Fruit fly (Drosophila melanogaster) whole organism, prepupa: Measurements from ENCODE around the gene CG31897.

Experiments
- CG10631 ChIP-seq: fragments of 200-800 bp; sonication (Bioruptor generic); optimal IDR thresholded peaks from 2 replicates; lab custom pipeline; 2016; ENCODE audit warnings: missing biosample characterization, missing genetic modification characterization
- CG10669 ChIP-seq: fragments of 200-800 bp; sonication (Bioruptor generic); optimal IDR thresholded peaks from 3 replicates; lab custom pipeline; 2018; ENCODE audit warnings: missing biosample characterization, mild to moderate bottlenecking, missing genetic modification characterization, moderate library complexity
- CG11762 ChIP-seq: fragments of 200-800 bp; sonication (Bioruptor generic); optimal IDR thresholded peaks from 3 replicates; lab custom pipeline; 2016; ENCODE audit warnings: missing biosample characterization, missing genetic modification characterization; ENCODE audit not compliant: insufficient read depth
- CG15336 ChIP-seq: fragments of 200-800 bp; sonication (Bioruptor generic); IDR thresholded peaks from 2 replicates; pipeline ENCODE4 v1.3.6; 2022; ENCODE audit warnings: missing biosample characterization, missing genetic modification characterization
- CG16779 ChIP-seq: fragments of 200-800 bp; sonication (Bioruptor generic); optimal IDR thresholded peaks from 3 replicates; lab custom pipeline; 2017; ENCODE audit warnings: missing biosample characterization, mild to moderate bottlenecking, missing genetic modification characterization
- CG3032 ChIP-seq: fragments of 200-800 bp; optimal IDR thresholded peaks from 2 replicates; lab custom pipeline; 2019; ENCODE audit warnings: missing biosample characterization, mild to moderate bottlenecking, missing genetic modification characterization, moderate library complexity
- CG32006 ChIP-seq: fragments of 200-800 bp; sonication (Bioruptor generic); optimal IDR thresholded peaks from 3 replicates; lab custom pipeline; 2017; ENCODE audit warnings: missing biosample characterization, mild to moderate bottlenecking, missing genetic modification characterization
- CG3919 ChIP-seq: fragments of 200-800 bp; sonication (Bioruptor generic); optimal IDR thresholded peaks from 3 replicates; lab custom pipeline; 2016; ENCODE audit warnings: missing biosample characterization, missing genetic modification characterization
- CG4318 ChIP-seq: fragments of 200-800 bp; sonication (Bioruptor generic); optimal IDR thresholded peaks from 3 replicates; lab custom pipeline; 2017; ENCODE audit warnings: missing biosample characterization, mild to moderate bottlenecking, missing genetic modification characterization
- CG6163 ChIP-seq: fragments of 200-800 bp; sonication (Bioruptor generic); IDR thresholded peaks from 3 replicates; pipeline ENCODE4 v1.3.6; 2022; ENCODE audit warnings: missing biosample characterization, missing genetic modification characterization
- CG6276 ChIP-seq: fragments of 200-800 bp; sonication (Bioruptor generic); optimal IDR thresholded peaks from 2 replicates; lab custom pipeline; 2017; ENCODE audit warnings: missing biosample characterization, mild to moderate bottlenecking, missing genetic modification characterization
- CG6792 ChIP-seq: fragments of 200-800 bp; sonication (Bioruptor generic); optimal IDR thresholded peaks from 3 replicates; lab custom pipeline; 2016; ENCODE audit warnings: missing biosample characterization, missing genetic modification characterization
- CG7368 ChIP-seq: fragments of 200-800 bp; sonication (Bioruptor generic); optimal IDR thresholded peaks from 3 replicates; lab custom pipeline; 2016; ENCODE audit warnings: missing biosample characterization, missing genetic modification characterization
- CG8119 ChIP-seq: fragments of 200-800 bp; sonication (Bioruptor generic); IDR thresholded peaks from 3 replicates; pipeline ENCODE4 v1.3.6; 2022; ENCODE audit warnings: missing biosample characterization, missing genetic modification characterization
- CG8319 ChIP-seq: fragments of 200-800 bp; sonication (Bioruptor generic); optimal IDR thresholded peaks from 3 replicates; lab custom pipeline; 2016; ENCODE audit warnings: missing biosample characterization, missing genetic modification characterization
- CG9139 ChIP-seq: fragments of 200-800 bp; sonication (Bioruptor generic); optimal IDR thresholded peaks from 3 replicates; lab custom pipeline; 2017; ENCODE audit warnings: missing biosample characterization, mild to moderate bottlenecking, missing genetic modification characterization
- Eip93F ChIP-seq: fragments of 200-800 bp; sonication (Bioruptor generic); optimal IDR thresholded peaks from 2 replicates; lab custom pipeline; 2016; ENCODE audit warnings: missing biosample characterization, mild to moderate bottlenecking, missing genetic modification characterization
- Lpt ChIP-seq: fragments of 200-800 bp; sonication (Bioruptor generic); optimal IDR thresholded peaks from 3 replicates; lab custom pipeline; 2016; ENCODE audit warnings: missing biosample characterization, missing genetic modification characterization
- Met ChIP-seq: fragments of 200-800 bp; sonication (Bioruptor generic); optimal IDR thresholded peaks from 3 replicates; lab custom pipeline; 2016; ENCODE audit warnings: missing biosample characterization, missing genetic modification characterization
- Sox102F ChIP-seq: fragments of 200-800 bp; sonication (Bioruptor generic); optimal IDR thresholded peaks from 2 replicates; lab custom pipeline; 2016; ENCODE audit warnings: missing biosample characterization, mild to moderate bottlenecking, missing genetic modification characterization
- achi ChIP-seq: fragments of 200-800 bp; sonication (Bioruptor generic); optimal IDR thresholded peaks from 3 replicates; lab custom pipeline; 2016; ENCODE audit warnings: missing biosample characterization, missing genetic modification characterization
- eg ChIP-seq: fragments of 200-800 bp; sonication (Bioruptor generic); IDR thresholded peaks from 3 replicates; pipeline ENCODE4 v1.3.6; 2022; ENCODE audit warnings: missing biosample characterization, missing genetic modification characterization
- esn ChIP-seq: fragments of 200-800 bp; sonication (Bioruptor generic); optimal IDR thresholded peaks from 2 replicates; lab custom pipeline; 2016; ENCODE audit warnings: missing biosample characterization, mild to moderate bottlenecking, missing genetic modification characterization, moderate library complexity
- fd59A ChIP-seq: fragments of 200-800 bp; sonication (Bioruptor generic); optimal IDR thresholded peaks from 2 replicates; lab custom pipeline; 2017; ENCODE audit warnings: missing biosample characterization, mild to moderate bottlenecking, missing genetic modification characterization, missing genetic modification reagents
- fd85E ChIP-seq: fragments of 200-800 bp; sonication (Bioruptor generic); optimal IDR thresholded peaks from 3 replicates; lab custom pipeline; 2016; ENCODE audit warnings: missing biosample characterization, missing genetic modification characterization
- fkh ChIP-seq: fragments of 200-800 bp; sonication (Bioruptor generic); optimal IDR thresholded peaks from 3 replicates; lab custom pipeline; 2017; ENCODE audit warnings: missing biosample characterization, mild to moderate bottlenecking, missing genetic modification characterization, moderate library complexity
- salr ChIP-seq, 2 experiments: fragments of 200-800 bp; sonication (Bioruptor generic); optimal IDR thresholded peaks; 3 replicates each; lab custom pipeline; 2016 to 2018; ENCODE audit warnings: missing biosample characterization in 2 of 2, missing genetic modification characterization in 2 of 2, mild to moderate bottlenecking in 1 of 2
- spab ChIP-seq: fragments of 200-800 bp; sonication (Bioruptor generic); optimal IDR thresholded peaks from 2 replicates; lab custom pipeline; 2017; ENCODE audit warnings: missing biosample characterization, mild to moderate bottlenecking, missing genetic modification characterization, missing genetic modification reagents
- svp ChIP-seq: fragments of 200-800 bp; sonication (Bioruptor generic); peaks from one replicate; lab custom pipeline; 2016; ENCODE audit warnings: missing biosample characterization, missing genetic modification characterization
- vri ChIP-seq: fragments of 200-800 bp; sonication (Bioruptor generic); optimal IDR thresholded peaks from 3 replicates; lab custom pipeline; 2016; ENCODE audit warnings: missing biosample characterization, mild to moderate bottlenecking, missing genetic modification characterization

Gene CG31897

dm6 chr2L:8395996-8396699, 46.1 kb upstream of the CG31897 start, which contains the start of the genes Peritrophin-15a and CG13385:
Peritrophin-15a (minus strand) TSS chr2L:8396096.
CG13385 (plus strand) TSS chr2L:8396649.
- TF ChIP-seq eg (GFP tag; lab: Robert Waterston, UW) (no peak), Lpt (GFP tag; lab: Kevin White, UChicago) (no peak), CG3919 (GFP tag; lab: Kevin White, UChicago) (no peak), CG32006 (GFP tag; lab: Kevin White, UChicago) (no peak), CG8319 (no peak), CG6163 (no peak), CG7368 (GFP tag; lab: Kevin White, UChicago) (no peak), CG4318 (GFP tag; lab: Kevin White, UChicago) (no peak)

- TF ChIP-seq CG6276 (GFP tag; lab: Kevin White, UChicago): no peak
- no peak for TF ChIP-seq spab (GFP tag; lab: Kevin White, UChicago)
- TF ChIP-seq CG6792 (GFP tag; lab: Kevin White, UChicago): no peak
- TF ChIP-seq fd85E (GFP tag; lab: Kevin White, UChicago): no peak
- TF ChIP-seq CG10631 (GFP tag; lab: Kevin White, UChicago): no peak
- TF ChIP-seq, all 60 proteins: peak for 0
Measured at dm6 chr2L:8398721-8399120, 43.5 kb upstream of the CG31897 start, which contains the start of gene CG13386. CG13386 (plus strand) TSS chr2L:8399021.

- TF ChIP-seq CG10669 (no peak), vri (peak; percentile 87)
Measured at dm6 chr2L:8399863-8400598, 42.2 kb upstream of the CG31897 start, which contains the start of gene CG31898. CG31898 (plus strand) TSS chr2L:8400421.

- TF ChIP-seq CG8319 (no peak), fkh (GFP tag; lab: Kevin White, UChicago) (no peak), CG3919 (GFP tag; lab: Kevin White, UChicago) (no peak), CG11762 (GFP tag; lab: Kevin White, UChicago) (no peak), esn (GFP tag; lab: Kevin White, UChicago) (no peak), CG10631 (GFP tag; lab: Kevin White, UChicago) (no peak), CG16779 (tag; lab: Kevin White, UChicago) (no peak), CG9139 (GFP tag; lab: Kevin White, UChicago) (no peak), CG8119 (GFP tag; lab: Robert Waterston, UW) (no peak), eg (GFP tag; lab: Robert Waterston, UW) (no peak), Eip93F (GFP tag; lab: Kevin White, UChicago) (no peak), achi (GFP tag; lab: Kevin White, UChicago) (no peak), CG3032 (tag; lab: Kevin White, UChicago) (no peak), fd59A (no peak), svp (GFP tag; lab: Kevin White, UChicago) (no peak), Met (GFP tag; lab: Kevin White, UChicago) (no peak), Sox102F (GFP tag; lab: Kevin White, UChicago) (no peak), CG15336 (GFP tag; lab: Robert Waterston, UW) (no peak), salr (GFP tag; optimal IDR thresholded peaks at IDR 0.05; lab: Kevin White, UChicago) (no peak)
- TF ChIP-seq, all 60 proteins: peak for 0
Measured at dm6 chr2L:8402928-8403285, 39.3 kb upstream of the CG31897 start, which contains the start of gene fy. fy (minus strand) TSS chr2L:8403280.
